Worm (Caenorhabditis elegans) whole organism, late embryonic: Measurements from ENCODE around the gene F08F8.9.

Experiments used
- C08G9.2 ChIP-seq: sonication (generic microtip); optimal IDR thresholded peaks from 2 replicates; lab custom pipeline; 2016; ENCODE audit warnings: mild to moderate bottlenecking, missing genetic modification characterization, moderate library complexity, missing compliant biosample characterization
- F13H6.1 ChIP-seq: sonication (generic microtip); optimal IDR thresholded peaks from 2 replicates; lab custom pipeline; 2016; ENCODE audit warnings: missing genetic modification characterization, missing compliant biosample characterization
- K02D7.2 ChIP-seq: sonication (generic microtip); optimal IDR thresholded peaks from 2 replicates; lab custom pipeline; 2017; ENCODE audit warnings: mild to moderate bottlenecking, missing genetic modification characterization, missing compliant biosample characterization
- T23F11.4 ChIP-seq: fragments of 200-800 bp; sonication (Bioruptor generic); optimal IDR thresholded peaks from 2 replicates; lab custom pipeline; 2018; ENCODE audit warnings: mild to moderate bottlenecking, missing genetic modification characterization, missing compliant biosample characterization
- ama-1 ChIP-seq: fragments of 150-350 bp; optimal IDR thresholded peaks from 2 replicates; lab custom pipeline; 2014
- ceh-19 ChIP-seq: fragments of 200-800 bp; sonication (Bioruptor generic); optimal IDR thresholded peaks from 2 replicates; lab custom pipeline; 2018; ENCODE audit warnings: mild to moderate bottlenecking, missing genetic modification characterization, missing compliant biosample characterization
- ceh-2 ChIP-seq: sonication (generic microtip); optimal IDR thresholded peaks from 2 replicates; lab custom pipeline; 2016; ENCODE audit warnings: missing genotype, missing genetic modification characterization, missing compliant biosample characterization
- ceh-24 ChIP-seq: sonication (generic microtip); optimal IDR thresholded peaks from 2 replicates; lab custom pipeline; 2016; ENCODE audit warnings: mild to moderate bottlenecking, missing genetic modification characterization, missing compliant biosample characterization
- ceh-30 ChIP-seq: fragments of 150-350 bp; optimal IDR thresholded peaks from 2 replicates; lab custom pipeline; 2014; ENCODE audit warnings: missing biosample characterization, missing genetic modification characterization
- ceh-31 ChIP-seq: sonication (generic microtip); optimal IDR thresholded peaks from 2 replicates; lab custom pipeline; 2016; ENCODE audit warnings: missing genetic modification characterization, missing compliant biosample characterization
- ceh-34 ChIP-seq: sonication (generic microtip); optimal IDR thresholded peaks from 2 replicates; lab custom pipeline; 2016; ENCODE audit warnings: mild to moderate bottlenecking, missing genetic modification characterization, missing compliant biosample characterization
- ceh-45 ChIP-seq: fragments of 200-800 bp; sonication (Bioruptor generic); IDR thresholded peaks from 2 replicates; pipeline ENCODE4 v1.3.6; 2022; ENCODE audit warnings: missing genetic modification reagents, missing genetic modification characterization, missing compliant biosample characterization
- ceh-6 ChIP-seq: fragments of 200-800 bp; sonication (Bioruptor generic); optimal IDR thresholded peaks from 2 replicates; lab custom pipeline; 2018; ENCODE audit warnings: mild to moderate bottlenecking, missing genetic modification characterization, missing compliant biosample characterization
- che-1 ChIP-seq: sonication (generic microtip); optimal IDR thresholded peaks from 2 replicates; lab custom pipeline; 2016; ENCODE audit warnings: mild to moderate bottlenecking, missing genetic modification characterization, missing compliant biosample characterization
- dve-1 ChIP-seq: sonication (generic microtip); optimal IDR thresholded peaks from 2 replicates; lab custom pipeline; 2017; ENCODE audit warnings: antibody characterized with exemption, mild to moderate bottlenecking, missing genetic modification characterization, missing compliant biosample characterization
- eyg-1 ChIP-seq: sonication (generic microtip); optimal IDR thresholded peaks from 2 replicates; lab custom pipeline; 2016; ENCODE audit warnings: missing genotype, missing genetic modification characterization, missing compliant biosample characterization
- hlh-15 ChIP-seq: sonication (generic microtip); optimal IDR thresholded peaks from 2 replicates; lab custom pipeline; 2016; ENCODE audit warnings: missing genetic modification characterization, missing compliant biosample characterization
- hlh-30 ChIP-seq: sonication (generic microtip); optimal IDR thresholded peaks from 2 replicates; lab custom pipeline; 2017; ENCODE audit warnings: antibody characterized with exemption, missing genetic modification characterization, missing compliant biosample characterization; ENCODE audit not compliant: insufficient read depth
- hlh-8 ChIP-seq: sonication (generic microtip); optimal IDR thresholded peaks from 2 replicates; lab custom pipeline; 2016; ENCODE audit warnings: missing genotype, missing genetic modification characterization, missing compliant biosample characterization
- lim-6 ChIP-seq: sonication (generic microtip); optimal IDR thresholded peaks from 2 replicates; lab custom pipeline; 2016; ENCODE audit warnings: missing genetic modification characterization, missing compliant biosample characterization
- lin-11 ChIP-seq: fragments of 200-800 bp; sonication (Bioruptor generic); optimal IDR thresholded peaks from 2 replicates; lab custom pipeline; 2018; ENCODE audit warnings: mild to moderate bottlenecking, missing genetic modification characterization, missing compliant biosample characterization
- mec-3 ChIP-seq: sonication (generic microtip); optimal IDR thresholded peaks from 2 replicates; lab custom pipeline; 2016; ENCODE audit warnings: borderline replicate concordance, missing genetic modification characterization, missing compliant biosample characterization
- odd-2 ChIP-seq: sonication (generic microtip); optimal IDR thresholded peaks from 2 replicates; lab custom pipeline; 2017; ENCODE audit warnings: antibody characterized with exemption, mild to moderate bottlenecking, missing genetic modification characterization, missing compliant biosample characterization
- pag-3 ChIP-seq: sonication (generic microtip); optimal IDR thresholded peaks from 2 replicates; lab custom pipeline; 2016; ENCODE audit warnings: missing compliant biosample characterization, missing genetic modification characterization, borderline replicate concordance
- pat-9 ChIP-seq: fragments of 200-800 bp; sonication (Bioruptor generic); optimal IDR thresholded peaks from 2 replicates; lab custom pipeline; 2018; ENCODE audit warnings: mild to moderate bottlenecking, missing genetic modification characterization, moderate library complexity, missing compliant biosample characterization
- pax-1 ChIP-seq: fragments of 150-350 bp; optimal IDR thresholded peaks from 2 replicates; lab custom pipeline; 2014; ENCODE audit warnings: missing biosample characterization, missing genetic modification characterization
- pha-2 ChIP-seq: sonication (generic microtip); optimal IDR thresholded peaks from 2 replicates; lab custom pipeline; 2017; ENCODE audit warnings: mild to moderate bottlenecking, missing genetic modification characterization, missing compliant biosample characterization
- pha-4 ChIP-seq: fragments of 150-350 bp; optimal IDR thresholded peaks from 2 replicates; lab custom pipeline; 2018; ENCODE audit warnings: missing biosample characterization, missing genetic modification reagents, missing genetic modification characterization
- pqm-1 ChIP-seq: sonication (generic microtip); optimal IDR thresholded peaks from 2 replicates; lab custom pipeline; 2016; ENCODE audit warnings: missing genetic modification characterization, missing compliant biosample characterization
- sdc-2 ChIP-seq: sonication (generic microtip); optimal IDR thresholded peaks from 2 replicates; lab custom pipeline; 2016; ENCODE audit warnings: missing genotype, missing genetic modification characterization, missing compliant biosample characterization
- sox-2 ChIP-seq: fragments of 200-800 bp; sonication (Bioruptor generic); IDR thresholded peaks from 2 replicates; pipeline ENCODE4 v1.3.6; 2022; ENCODE audit warnings: missing genetic modification reagents, missing genetic modification characterization, missing compliant biosample characterization
- sox-4 ChIP-seq: sonication (generic microtip); optimal IDR thresholded peaks from 2 replicates; lab custom pipeline; 2017; ENCODE audit warnings: mild to moderate bottlenecking, missing genetic modification characterization, inconsistent platforms, missing compliant biosample characterization
- tbx-2 ChIP-seq: sonication (generic microtip); optimal IDR thresholded peaks from 2 replicates; lab custom pipeline; 2016; ENCODE audit warnings: missing genetic modification characterization, missing compliant biosample characterization
- ttx-3 ChIP-seq: sonication (generic microtip); optimal IDR thresholded peaks from 2 replicates; lab custom pipeline; 2016; ENCODE audit warnings: missing genetic modification reagents, missing genetic modification characterization, missing compliant biosample characterization
- unc-42 ChIP-seq: sonication (generic microtip); optimal IDR thresholded peaks from 2 replicates; lab custom pipeline; 2016; ENCODE audit warnings: missing genotype, missing genetic modification characterization, missing compliant biosample characterization

F08F8.9 gene

ce11 chrIII:7317354-7317753, 36.4 kb downstream of the F08F8.9 start:
- TF ChIP-seq odd-2 (tag; lab: Kevin White, UChicago): no peak
- peak; percentile 33 for TF ChIP-seq ceh-19 (GFP tag; lab: Kevin White, UChicago)
- TF ChIP-seq pax-1: peak; percentile 14

ce11 chrIII:7314927-7315547, 38.7 kb downstream of the F08F8.9 start, which contains the start of gene nspg-6:
Gene nspg-6 (minus strand): TSS chrIII:7314977.
- TF ChIP-seq odd-2 (tag; lab: Kevin White, UChicago): no peak
- no peak for TF ChIP-seq F13H6.1 (tag; lab: Kevin White, UChicago)
- TF ChIP-seq K02D7.2 (tag; lab: Kevin White, UChicago): no peak
- no peak for TF ChIP-seq pag-3 (tag; lab: Kevin White, UChicago)
- no peak for TF ChIP-seq hlh-8
- TF ChIP-seq ceh-34: no peak
- no peak for TF ChIP-seq ceh-19 (GFP tag; lab: Kevin White, UChicago)
- no peak for TF ChIP-seq hlh-30 (tag; lab: Kevin White, UChicago)
- no peak for TF ChIP-seq pat-9 (tag; lab: Kevin White, UChicago)
- TF ChIP-seq ceh-30: no peak
- no peak for TF ChIP-seq pha-2
- no peak for TF ChIP-seq ceh-24 (tag; lab: Kevin White, UChicago)
- no peak for TF ChIP-seq che-1 (tag; lab: Kevin White, UChicago)
- no peak for TF ChIP-seq tbx-2 (tag; lab: Kevin White, UChicago)
- no peak for TF ChIP-seq mec-3
- no peak for TF ChIP-seq pha-4
- no peak for TF ChIP-seq ceh-45
- TF ChIP-seq hlh-15 (tag; lab: Kevin White, UChicago): no peak

- TF ChIP-seq mec-3: no peak
- TF ChIP-seq sox-4 (tag; lab: Kevin White, UChicago): no peak
These were observed 39.3 kb downstream of the F08F8.9 start for ce11 chrIII:7314473-7314872.

- TF ChIP-seq ceh-31 (tag; lab: Kevin White, UChicago): no peak
- TF ChIP-seq ceh-19 (GFP tag; lab: Kevin White, UChicago): no peak
- no peak for TF ChIP-seq C08G9.2 (tag; lab: Kevin White, UChicago)
- no peak for TF ChIP-seq ttx-3 (tag; lab: Kevin White, UChicago)
- TF ChIP-seq sdc-2 (tag; lab: Kevin White, UChicago): no peak
- no peak for TF ChIP-seq lin-11 (tag; lab: Kevin White, UChicago)
- no peak for TF ChIP-seq dve-1 (tag; lab: Kevin White, UChicago)
- no peak for TF ChIP-seq lim-6 (tag; lab: Kevin White, UChicago)
- TF ChIP-seq eyg-1 (tag; lab: Kevin White, UChicago): no peak
- TF ChIP-seq ceh-2 (tag; lab: Kevin White, UChicago): no peak
- no peak for TF ChIP-seq pqm-1
- TF ChIP-seq hlh-30 (tag; lab: Kevin White, UChicago): no peak
- TF ChIP-seq ama-1 (lab: Kevin White, UChicago): no peak
- TF ChIP-seq ceh-6: no peak
- TF ChIP-seq che-1 (tag; lab: Kevin White, UChicago): no peak
These were observed 43.0 kb downstream of the F08F8.9 start, which contains the start of the genes F56C9.6 and F56C9.3 for ce11 chrIII:7310662-7311340. Gene F56C9.6 (minus strand): TSS chrIII:7310773. Gene F56C9.3 (plus strand): TSS chrIII:7311290.

ce11 chrIII:7308600-7309109, 45.1 kb downstream of the F08F8.9 start, which contains the start of gene acbp-4:
Gene acbp-4 (minus strand): TSS chrIII:7309109.
- no peak for TF ChIP-seq T23F11.4 (GFP tag; lab: Kevin White, UChicago)
- no peak for TF ChIP-seq unc-42 (tag; lab: Kevin White, UChicago)
- no peak for TF ChIP-seq sox-2 (GFP tag; lab: Robert Waterston, UW)
